Fruit fly (Drosophila melanogaster) whole organism, embryonic: ENCODE measurements around the gene ClpX.

Experiments used
- Ada2b ChIP-seq: fragments of 200-800 bp; sonication (Bioruptor generic); IDR thresholded peaks from 2 replicates; pipeline ENCODE4 v1.3.6; 2022; ENCODE audit warnings: missing biosample characterization, missing genetic modification characterization
- Atf6 ChIP-seq: fragments of 200-800 bp; sonication (Bioruptor generic); IDR thresholded peaks from 2 replicates; pipeline ENCODE4 v1.3.6; 2022; ENCODE audit warnings: missing biosample characterization, missing genetic modification characterization
- Blimp-1 ChIP-seq: fragments of 200-800 bp; sonication (Bioruptor generic); optimal IDR thresholded peaks from 3 replicates; lab custom pipeline; 2018; ENCODE audit warnings: missing biosample characterization, missing genetic modification characterization, mild to moderate bottlenecking, moderate library complexity, missing genetic modification reagents
- CG10366 ChIP-seq: fragments of 200-800 bp; sonication (Bioruptor generic); IDR thresholded peaks from 2 replicates; pipeline ENCODE4 v1.3.6; 2022; ENCODE audit warnings: missing biosample characterization, missing genetic modification characterization
- CG10654 ChIP-seq: fragments of 200-800 bp; sonication (Bioruptor generic); optimal IDR thresholded peaks from 2 replicates; lab custom pipeline; 2016; ENCODE audit warnings: missing biosample characterization, missing genetic modification characterization
- CG11247 ChIP-seq: fragments of 200-800 bp; sonication (Bioruptor generic); IDR thresholded peaks from 2 replicates; pipeline ENCODE4 v1.3.6; 2022; ENCODE audit warnings: missing biosample characterization, missing genetic modification characterization
- CG12219 ChIP-seq: fragments of 200-800 bp; sonication (Bioruptor generic); optimal IDR thresholded peaks from 3 replicates; lab custom pipeline; 2018; ENCODE audit warnings: missing biosample characterization, mild to moderate bottlenecking, missing genetic modification characterization
- CG15696 ChIP-seq: fragments of 200-800 bp; sonication (Bioruptor generic); optimal IDR thresholded peaks from 2 replicates; lab custom pipeline; 2019; ENCODE audit warnings: missing biosample characterization, mild to moderate bottlenecking, missing genetic modification characterization, moderate library complexity
- CG1603 ChIP-seq: fragments of 200-800 bp; sonication (Bioruptor generic); optimal IDR thresholded peaks from 2 replicates; lab custom pipeline; 2019; ENCODE audit warnings: missing biosample characterization, mild to moderate bottlenecking, missing genetic modification characterization, moderate library complexity
- CG16779 ChIP-seq: fragments of 200-800 bp; sonication (Bioruptor generic); IDR thresholded peaks from 2 replicates; pipeline ENCODE4 v1.3.6; 2022; ENCODE audit warnings: missing biosample characterization, missing genetic modification characterization
- CG17568 ChIP-seq: fragments of 200-800 bp; sonication (Bioruptor generic); optimal IDR thresholded peaks from 2 replicates; lab custom pipeline; 2018; ENCODE audit warnings: missing biosample characterization, mild to moderate bottlenecking, missing genetic modification characterization, moderate library complexity
- CG18619 ChIP-seq: fragments of 200-800 bp; sonication (Bioruptor generic); optimal IDR thresholded peaks from 3 replicates; lab custom pipeline; 2017; ENCODE audit warnings: missing biosample characterization, mild to moderate bottlenecking, missing genetic modification characterization
- CG18764 ChIP-seq: fragments of 200-800 bp; sonication (Bioruptor generic); optimal IDR thresholded peaks from 3 replicates; lab custom pipeline; 2016; ENCODE audit warnings: missing biosample characterization, missing genetic modification characterization
- CG30431 ChIP-seq: fragments of 200-800 bp; sonication (Bioruptor generic); optimal IDR thresholded peaks from 2 replicates; lab custom pipeline; 2017; ENCODE audit warnings: missing biosample characterization, missing genetic modification characterization
- CG3065 ChIP-seq: fragments of 200-800 bp; sonication (Bioruptor generic); optimal IDR thresholded peaks from 2 replicates; lab custom pipeline; 2016; ENCODE audit warnings: missing biosample characterization, missing genetic modification characterization
- CG3281 ChIP-seq: fragments of 200-800 bp; sonication (Bioruptor generic); optimal IDR thresholded peaks from 3 replicates; lab custom pipeline; 2017; ENCODE audit warnings: missing biosample characterization, mild to moderate bottlenecking, missing genetic modification characterization
- CG3838 ChIP-seq: fragments of 200-800 bp; sonication (Bioruptor generic); optimal IDR thresholded peaks from 3 replicates; lab custom pipeline; 2016; ENCODE audit warnings: missing biosample characterization, missing genetic modification characterization
- CG3847 ChIP-seq: fragments of 200-800 bp; sonication (Bioruptor generic); IDR thresholded peaks from 2 replicates; pipeline ENCODE4 v1.3.6; 2022; ENCODE audit warnings: missing biosample characterization, missing genetic modification characterization
- CG4282 ChIP-seq: fragments of 200-800 bp; sonication (Bioruptor generic); optimal IDR thresholded peaks from 2 replicates; lab custom pipeline; 2016; ENCODE audit warnings: missing biosample characterization, missing genetic modification characterization
- CG8281 ChIP-seq: fragments of 200-800 bp; sonication (Bioruptor generic); optimal IDR thresholded peaks from 2 replicates; lab custom pipeline; 2018; ENCODE audit warnings: missing biosample characterization, mild to moderate bottlenecking, missing genetic modification characterization, moderate library complexity
- CG9215 ChIP-seq: fragments of 200-800 bp; sonication (Bioruptor generic); IDR thresholded peaks from 2 replicates; pipeline ENCODE4 v1.3.6; 2022; ENCODE audit warnings: missing biosample characterization, missing genetic modification characterization
- CG9797 ChIP-seq: fragments of 200-800 bp; sonication (Bioruptor generic); optimal IDR thresholded peaks from 3 replicates; lab custom pipeline; 2018; ENCODE audit warnings: missing biosample characterization, mild to moderate bottlenecking, missing genetic modification characterization
- CG9932 ChIP-seq: fragments of 200-800 bp; sonication (Bioruptor generic); IDR thresholded peaks from 2 replicates; pipeline ENCODE4 v1.3.6; 2022; ENCODE audit warnings: missing biosample characterization, missing genetic modification characterization
- Dad ChIP-seq: fragments of 200-800 bp; sonication (Bioruptor generic); optimal IDR thresholded peaks from 3 replicates; lab custom pipeline; 2016; ENCODE audit warnings: missing biosample characterization, missing genetic modification characterization
- Dip2 ChIP-seq: fragments of 200-800 bp; sonication (Bioruptor generic); IDR thresholded peaks from 2 replicates; pipeline ENCODE4 v1.3.6; 2022; ENCODE audit warnings: missing biosample characterization, missing genetic modification characterization
- Doc2 ChIP-seq: fragments of 200-800 bp; sonication (Bioruptor generic); IDR thresholded peaks from 2 replicates; pipeline ENCODE4 v1.3.6; 2022; ENCODE audit warnings: missing biosample characterization, missing genetic modification characterization
- Drgx ChIP-seq: fragments of 200-800 bp; sonication (Bioruptor generic); IDR thresholded peaks from 2 replicates; pipeline ENCODE4 v1.3.6; 2022; ENCODE audit warnings: missing biosample characterization, missing genetic modification characterization
- E2f2 ChIP-seq: fragments of 200-800 bp; sonication (Bioruptor generic); IDR thresholded peaks from 2 replicates; pipeline ENCODE4 v1.3.6; 2022; ENCODE audit warnings: missing biosample characterization, missing genetic modification characterization
- Fer1 ChIP-seq: fragments of 200-800 bp; sonication (Bioruptor generic); optimal IDR thresholded peaks from 2 replicates; lab custom pipeline; 2017; ENCODE audit warnings: missing biosample characterization, mild to moderate bottlenecking, missing genetic modification characterization
- HLH3B ChIP-seq: fragments of 200-800 bp; sonication (Bioruptor generic); IDR thresholded peaks from 2 replicates; pipeline ENCODE4 v1.3.6; 2022; ENCODE audit warnings: missing biosample characterization, missing genetic modification characterization
- Lim3 ChIP-seq: fragments of 200-800 bp; sonication (Bioruptor generic); IDR thresholded peaks from 2 replicates; pipeline ENCODE4 v1.3.6; 2022; ENCODE audit warnings: missing biosample characterization, missing genetic modification characterization
- Nf-YC ChIP-seq: fragments of 200-800 bp; optimal IDR thresholded peaks from 3 replicates; lab custom pipeline; 2019; ENCODE audit warnings: missing biosample characterization, mild to moderate bottlenecking, missing genetic modification characterization, moderate library complexity
- Sin3A ChIP-seq: fragments of >200 bp; optimal IDR thresholded peaks from 2 replicates; lab custom pipeline; 2018
- Six4 ChIP-seq: fragments of 200-800 bp; sonication (Bioruptor generic); optimal IDR thresholded peaks from 2 replicates; lab custom pipeline; 2016; ENCODE audit warnings: missing biosample characterization, missing genetic modification characterization
- TFAM ChIP-seq: fragments of 200-800 bp; sonication (Bioruptor generic); optimal IDR thresholded peaks from 2 replicates; lab custom pipeline; 2017; ENCODE audit warnings: missing biosample characterization, missing genetic modification characterization, inconsistent platforms
- Trl ChIP-seq, 3 experiments: fragments of >200 bp in 2 of 3; fragments of 200-800 bp in 1 of 3; sonication (Bioruptor generic) in 1 of 3; optimal IDR thresholded peaks; 2 replicates in 1 of 3; 3 replicates in 2 of 3; lab custom pipeline; 2016 to 2017; ENCODE audit warnings: missing biosample characterization in 1 of 3, missing genetic modification characterization in 1 of 3
- bigmax ChIP-seq: fragments of 200-800 bp; sonication (Bioruptor generic); optimal IDR thresholded peaks from 2 replicates; lab custom pipeline; 2018; ENCODE audit warnings: missing biosample characterization, mild to moderate bottlenecking, missing genetic modification characterization
- bsh ChIP-seq, 2 experiments: fragments of 200-800 bp; sonication (Bioruptor generic); optimal IDR thresholded peaks; 2 replicates each; lab custom pipeline; 2017 to 2018; ENCODE audit warnings: mild to moderate bottlenecking in 2 of 2, missing biosample characterization in 2 of 2, missing genetic modification characterization in 2 of 2, moderate library complexity in 1 of 2
- crol ChIP-seq: fragments of 200-800 bp; sonication (Bioruptor generic); IDR thresholded peaks from 2 replicates; pipeline ENCODE4 v1.3.6; 2022; ENCODE audit warnings: missing biosample characterization, missing genetic modification characterization
- dati ChIP-seq: fragments of 200-800 bp; sonication (Bioruptor generic); IDR thresholded peaks from 2 replicates; pipeline ENCODE4 v1.3.6; 2022; ENCODE audit warnings: missing biosample characterization, missing genetic modification characterization
- dm ChIP-seq: fragments of 200-800 bp; sonication (Bioruptor generic); optimal IDR thresholded peaks from 3 replicates; lab custom pipeline; 2016; ENCODE audit warnings: missing biosample characterization, missing genetic modification characterization
- gt ChIP-seq: fragments of 200-800 bp; sonication (Bioruptor generic); IDR thresholded peaks from 2 replicates; pipeline ENCODE4 v1.3.6; 2022; ENCODE audit warnings: missing biosample characterization, missing genetic modification characterization
- ind ChIP-seq: fragments of 200-800 bp; sonication (Bioruptor generic); optimal IDR thresholded peaks from 3 replicates; lab custom pipeline; 2016; ENCODE audit warnings: missing biosample characterization, missing genetic modification characterization
- jumu ChIP-seq: fragments of 200-800 bp; sonication (Bioruptor generic); optimal IDR thresholded peaks from 3 replicates; lab custom pipeline; 2016; ENCODE audit warnings: missing biosample characterization, missing genetic modification characterization
- maf-S ChIP-seq: fragments of 200-800 bp; sonication (Bioruptor generic); optimal IDR thresholded peaks from 2 replicates; lab custom pipeline; 2016; ENCODE audit warnings: missing biosample characterization, missing genetic modification characterization
- mld ChIP-seq: fragments of 200-800 bp; sonication (Bioruptor generic); IDR thresholded peaks from 3 replicates; pipeline ENCODE4 v1.3.6; 2022; ENCODE audit warnings: missing biosample characterization, missing genetic modification characterization; ENCODE audit not compliant: partially characterized antibody
- nerfin-2 ChIP-seq: fragments of 200-800 bp; sonication (Bioruptor generic); IDR thresholded peaks from 2 replicates; pipeline ENCODE4 v1.3.6; 2022; ENCODE audit warnings: missing biosample characterization, missing genetic modification characterization; ENCODE audit not compliant: partially characterized antibody
- psq ChIP-seq: fragments of 200-800 bp; sonication (Bioruptor generic); optimal IDR thresholded peaks from 2 replicates; lab custom pipeline; 2017; ENCODE audit warnings: missing biosample characterization, missing genetic modification characterization
- stwl ChIP-seq: fragments of 200-800 bp; sonication (Bioruptor generic); optimal IDR thresholded peaks from 3 replicates; lab custom pipeline; 2018; ENCODE audit warnings: missing biosample characterization, mild to moderate bottlenecking, missing genetic modification characterization, moderate library complexity
- wor ChIP-seq: fragments of 200-800 bp; sonication (Bioruptor generic); IDR thresholded peaks from 2 replicates; pipeline ENCODE4 v1.3.6; 2022; ENCODE audit warnings: missing biosample characterization, missing genetic modification characterization
- zf30C ChIP-seq: fragments of 200-800 bp; sonication (Bioruptor generic); optimal IDR thresholded peaks from 3 replicates; lab custom pipeline; 2018; ENCODE audit warnings: missing biosample characterization, mild to moderate bottlenecking, missing genetic modification characterization

The ClpX gene

dm6 chr3R:19904865-19905373 is 1.4 kb upstream of the ClpX start, which contains the start of the genes Surf6 and RhoGAP92B (continued):
- TF ChIP-seq dati (GFP tag; lab: Robert Waterston, UW) (no peak), CG1603 (tag; lab: Kevin White, UChicago) (peak; percentile 85), Dad (GFP tag; lab: Kevin White, UChicago) (peak; percentile 50), CG4282 (GFP tag; lab: Kevin White, UChicago) (peak; percentile 11), ind (peak; percentile 54), zf30C (GFP tag; lab: Kevin White, UChicago) (no peak), mld (GFP tag; lab: Robert Waterston, UW) (no peak), Dip2 (GFP tag; lab: Robert Waterston, UW) (no peak), CG3065 (GFP tag; lab: Kevin White, UChicago) (peak; percentile 12), Lim3 (GFP tag; lab: Robert Waterston, UW) (no peak), Fer1 (GFP tag; lab: Kevin White, UChicago) (peak; percentile 79), bigmax (peak; percentile 33), CG18764 (GFP tag; lab: Kevin White, UChicago) (peak; percentile 50), gt (GFP tag; lab: Robert Waterston, UW) (no peak), psq (GFP tag; lab: Kevin White, UChicago) (no peak), crol (GFP tag; lab: Robert Waterston, UW) (no peak), nerfin-2 (GFP tag; lab: Robert Waterston, UW) (no peak), CG9797 (GFP tag; lab: Kevin White, UChicago) (peak; percentile 94), CG8281 (tag; lab: Kevin White, UChicago) (no peak), CG10366 (GFP tag; lab: Robert Waterston, UW) (0 out of 2 replicates have a peak, but pooled peaks have one; percentile 24), CG30431 (GFP tag; lab: Kevin White, UChicago) (no peak), Blimp-1 (GFP tag; lab: Kevin White, UChicago) (peak; percentile 46), Atf6 (GFP tag; lab: Robert Waterston, UW) (peak; percentile 63; the same call in 1 of the 2 replicates), Trl (optimal IDR thresholded peaks at IDR 0.05; lab: Kevin White, UChicago) (no peak), Trl (GFP tag; optimal IDR thresholded peaks at IDR 0.05; lab: Kevin White, UChicago) (peak; percentile 77), CG3838 (GFP tag; lab: Kevin White, UChicago) (no peak), CG3847 (GFP tag; lab: Robert Waterston, UW) (peak; percentile 86), HLH3B (GFP tag; lab: Robert Waterston, UW) (no peak), maf-S (peak; percentile 19), jumu (GFP tag; lab: Kevin White, UChicago) (peak; percentile 77), CG16779 (GFP tag; lab: Robert Waterston, UW) (no peak), dm (GFP tag; lab: Kevin White, UChicago) (peak; percentile 96), wor (GFP tag; lab: Robert Waterston, UW) (no peak), CG18619 (GFP tag; lab: Kevin White, UChicago) (peak; percentile 67), E2f2 (GFP tag; lab: Robert Waterston, UW) (peak; percentile 84), CG12219 (GFP tag; lab: Kevin White, UChicago) (peak; percentile 10), Drgx (peak; percentile 27; the same call in 1 of the 2 replicates), stwl (tag; lab: Kevin White, UChicago) (peak; percentile 89), CG17568 (GFP tag; lab: Kevin White, UChicago) (peak; percentile 79), CG9215 (GFP tag; lab: Robert Waterston, UW) (peak; percentile 44), bsh (GFP tag; optimal IDR thresholded peaks at IDR 0.05; lab: Kevin White, UChicago) (peak; percentile 4 to 56), CG9932 (GFP tag; lab: Robert Waterston, UW) (peak; percentile 52), CG15696 (tag; lab: Kevin White, UChicago) (peak; percentile 47), CG10654 (GFP tag; lab: Kevin White, UChicago) (peak; percentile 54), Nf-YC (peak; percentile 62), CG11247 (GFP tag; lab: Robert Waterston, UW) (no peak), Sin3A (lab: Kevin White, UChicago) (peak; percentile 96), CG3281 (GFP tag; lab: Kevin White, UChicago) (peak; percentile 73), Ada2b (GFP tag; lab: Robert Waterston, UW) (0 out of 2 replicates have a peak, but pooled peaks have one; percentile 18), Doc2 (GFP tag; lab: Robert Waterston, UW) (no peak), TFAM (no peak), Six4 (GFP tag; lab: Kevin White, UChicago) (peak; percentile 24)
